Fruit fly (Drosophila melanogaster) whole organism, embryonic: ENCODE data around the gene CG4382.

Experiments used
- Adf1 ChIP-seq: fragments of 200-800 bp; sonication (Bioruptor generic); IDR thresholded peaks from 2 replicates; pipeline ENCODE4 v1.3.6; 2022; ENCODE audit warnings: missing biosample characterization, missing genetic modification characterization
- Atf6 ChIP-seq: fragments of 200-800 bp; sonication (Bioruptor generic); IDR thresholded peaks from 2 replicates; pipeline ENCODE4 v1.3.6; 2022; ENCODE audit warnings: missing biosample characterization, missing genetic modification characterization
- CG10267 ChIP-seq: fragments of 200-800 bp; sonication (Bioruptor generic); optimal IDR thresholded peaks from 2 replicates; lab custom pipeline; 2018; ENCODE audit warnings: missing biosample characterization, mild to moderate bottlenecking, missing genetic modification characterization, moderate library complexity
- CG10366 ChIP-seq: fragments of 200-800 bp; sonication (Bioruptor generic); IDR thresholded peaks from 2 replicates; pipeline ENCODE4 v1.3.6; 2022; ENCODE audit warnings: missing biosample characterization, missing genetic modification characterization
- CG10431 ChIP-seq: fragments of 200-800 bp; sonication (Bioruptor generic); optimal IDR thresholded peaks from 3 replicates; lab custom pipeline; 2018; ENCODE audit warnings: missing biosample characterization, mild to moderate bottlenecking, missing genetic modification characterization
- CG10959 ChIP-seq: fragments of 200-800 bp; sonication (Bioruptor generic); IDR thresholded peaks from 2 replicates; pipeline ENCODE4 v1.3.6; 2022; ENCODE audit warnings: missing biosample characterization, missing genetic modification characterization
- CG11398 ChIP-seq: fragments of 200-800 bp; sonication (Bioruptor generic); optimal IDR thresholded peaks from 2 replicates; lab custom pipeline; 2016; ENCODE audit warnings: missing biosample characterization, missing genetic modification characterization
- CG13287 ChIP-seq: fragments of 200-800 bp; sonication (Bioruptor generic); IDR thresholded peaks from 2 replicates; pipeline ENCODE4 v1.3.6; 2022; ENCODE audit warnings: missing biosample characterization, missing genetic modification characterization; ENCODE audit not compliant: partially characterized antibody
- CG13424 ChIP-seq: fragments of 200-800 bp; sonication (Bioruptor generic); optimal IDR thresholded peaks from 2 replicates; lab custom pipeline; 2019; ENCODE audit warnings: missing biosample characterization, mild to moderate bottlenecking, missing genetic modification characterization, moderate library complexity
- CG14050 ChIP-seq: fragments of 200-800 bp; sonication (Bioruptor generic); IDR thresholded peaks from 3 replicates; pipeline ENCODE4 v1.3.6; 2022; ENCODE audit warnings: missing biosample characterization, missing genetic modification characterization
- CG1647 ChIP-seq: fragments of 200-800 bp; sonication (Bioruptor generic); optimal IDR thresholded peaks from 3 replicates; lab custom pipeline; 2016; ENCODE audit warnings: missing biosample characterization, missing genetic modification characterization
- CG18599 ChIP-seq: fragments of 200-800 bp; sonication (Bioruptor generic); optimal IDR thresholded peaks from 3 replicates; lab custom pipeline; 2017; ENCODE audit warnings: missing biosample characterization, missing genetic modification characterization, mild to moderate bottlenecking, moderate library complexity, missing genetic modification reagents
- CG3838 ChIP-seq: fragments of 200-800 bp; sonication (Bioruptor generic); optimal IDR thresholded peaks from 3 replicates; lab custom pipeline; 2016; ENCODE audit warnings: missing biosample characterization, missing genetic modification characterization
- CG3847 ChIP-seq: fragments of 200-800 bp; sonication (Bioruptor generic); IDR thresholded peaks from 2 replicates; pipeline ENCODE4 v1.3.6; 2022; ENCODE audit warnings: missing biosample characterization, missing genetic modification characterization
- CG4360 ChIP-seq: fragments of 200-800 bp; sonication (Bioruptor generic); IDR thresholded peaks from 2 replicates; pipeline ENCODE4 v1.3.6; 2022; ENCODE audit warnings: missing biosample characterization, missing genetic modification characterization
- CG4820 ChIP-seq: fragments of 200-800 bp; sonication (Bioruptor generic); optimal IDR thresholded peaks from 3 replicates; lab custom pipeline; 2016; ENCODE audit warnings: missing biosample characterization, missing genetic modification characterization
- CG6175 ChIP-seq: fragments of 200-800 bp; sonication (Bioruptor generic); IDR thresholded peaks from 3 replicates; pipeline ENCODE4 v1.3.6; 2022; ENCODE audit warnings: missing biosample characterization, missing genetic modification characterization
- CG7987 ChIP-seq: fragments of 200-800 bp; sonication (Bioruptor generic); optimal IDR thresholded peaks from 2 replicates; lab custom pipeline; 2018; ENCODE audit warnings: missing biosample characterization, mild to moderate bottlenecking, missing genetic modification characterization, moderate library complexity
- CG8359 ChIP-seq: fragments of 200-800 bp; sonication (Bioruptor generic); optimal IDR thresholded peaks from 2 replicates; lab custom pipeline; 2017; ENCODE audit warnings: missing biosample characterization, mild to moderate bottlenecking, missing genetic modification characterization, borderline replicate concordance
- CoRest ChIP-seq: fragments of 200-800 bp; sonication (Bioruptor generic); optimal IDR thresholded peaks from 3 replicates; lab custom pipeline; 2018; ENCODE audit warnings: missing biosample characterization, mild to moderate bottlenecking, missing genetic modification characterization, moderate library complexity
- Dbx ChIP-seq: fragments of 200-800 bp; sonication (Bioruptor generic); IDR thresholded peaks from 3 replicates; pipeline ENCODE4 v1.3.6; 2022; ENCODE audit warnings: missing biosample characterization, missing genetic modification characterization
- Dp ChIP-seq: fragments of 200-800 bp; sonication (Bioruptor generic); optimal IDR thresholded peaks from 2 replicates; lab custom pipeline; 2018; ENCODE audit warnings: missing biosample characterization, mild to moderate bottlenecking, missing genetic modification characterization, moderate library complexity
- GATAe ChIP-seq: fragments of 200-800 bp; sonication (Bioruptor generic); conservative IDR thresholded peaks from 2 replicates; pipeline ENCODE4 v1.3.6; 2022; ENCODE audit warnings: missing biosample characterization, missing genetic modification characterization
- Gsc ChIP-seq: fragments of 200-800 bp; sonication (Bioruptor generic); IDR thresholded peaks from 2 replicates; pipeline ENCODE4 v1.3.6; 2022; ENCODE audit warnings: missing biosample characterization, missing genetic modification characterization
- HLHmδ ChIP-seq: fragments of 200-800 bp; sonication (Bioruptor generic); optimal IDR thresholded peaks from 2 replicates; lab custom pipeline; 2018; ENCODE audit warnings: missing biosample characterization, mild to moderate bottlenecking, missing genetic modification characterization, moderate library complexity
- MESR4 ChIP-seq: fragments of 200-800 bp; sonication (Bioruptor generic); optimal IDR thresholded peaks from 2 replicates; lab custom pipeline; 2018; ENCODE audit warnings: missing biosample characterization, mild to moderate bottlenecking, missing genetic modification characterization, moderate library complexity
- Mes4 ChIP-seq: fragments of 200-800 bp; sonication (Bioruptor generic); optimal IDR thresholded peaks from 2 replicates; lab custom pipeline; 2016; ENCODE audit warnings: missing biosample characterization, missing genetic modification characterization
- Mrtf ChIP-seq: fragments of 200-800 bp; sonication (Bioruptor generic); IDR thresholded peaks from 3 replicates; pipeline ENCODE4 v1.3.6; 2022; ENCODE audit warnings: missing biosample characterization, missing genetic modification characterization
- Sry-β ChIP-seq: fragments of 200-800 bp; sonication (Bioruptor generic); optimal IDR thresholded peaks from 2 replicates; lab custom pipeline; 2018; ENCODE audit warnings: missing biosample characterization, mild to moderate bottlenecking, missing genetic modification characterization, moderate library complexity
- Ssrp ChIP-seq: fragments of 200-800 bp; sonication (Bioruptor generic); optimal IDR thresholded peaks from 2 replicates; lab custom pipeline; 2018; ENCODE audit warnings: missing biosample characterization, mild to moderate bottlenecking, missing genetic modification characterization, moderate library complexity
- Taf1 ChIP-seq: fragments of 200-800 bp; sonication (Bioruptor generic); IDR thresholded peaks from 2 replicates; pipeline ENCODE4 v1.3.6; 2022; ENCODE audit warnings: missing biosample characterization, missing genetic modification characterization
- YL-1 ChIP-seq: fragments of 200-800 bp; sonication (Bioruptor generic); optimal IDR thresholded peaks from 3 replicates; lab custom pipeline; 2017; ENCODE audit warnings: missing biosample characterization, mild to moderate bottlenecking, missing genetic modification characterization
- ac ChIP-seq: fragments of 200-800 bp; sonication (Bioruptor generic); optimal IDR thresholded peaks from 3 replicates; lab custom pipeline; 2017; ENCODE audit warnings: missing biosample characterization, mild to moderate bottlenecking, missing genetic modification characterization
- ap ChIP-seq: fragments of 200-800 bp; sonication (Bioruptor generic); IDR thresholded peaks from 2 replicates; pipeline ENCODE4 v1.3.6; 2022; ENCODE audit warnings: missing biosample characterization, missing genetic modification characterization
- da ChIP-seq: fragments of 200-800 bp; sonication (Bioruptor generic); optimal IDR thresholded peaks from 2 replicates; lab custom pipeline; 2016; ENCODE audit warnings: missing biosample characterization, missing genetic modification characterization
- danr ChIP-seq: fragments of 200-800 bp; sonication (Bioruptor generic); IDR thresholded peaks from 2 replicates; pipeline ENCODE4 v1.3.6; 2022; ENCODE audit warnings: missing biosample characterization, missing genetic modification characterization
- esg ChIP-seq: fragments of 200-800 bp; sonication (Bioruptor generic); conservative IDR thresholded peaks from 2 replicates; pipeline ENCODE4 v1.3.6; 2022; ENCODE audit warnings: missing biosample characterization, missing genetic modification characterization
- gcm ChIP-seq: fragments of 200-800 bp; sonication (Bioruptor generic); optimal IDR thresholded peaks from 2 replicates; lab custom pipeline; 2019; ENCODE audit warnings: missing biosample characterization, mild to moderate bottlenecking, missing genetic modification characterization, moderate library complexity
- gcm2 ChIP-seq: fragments of 200-800 bp; sonication (Bioruptor generic); optimal IDR thresholded peaks from 2 replicates; lab custom pipeline; 2016; ENCODE audit warnings: missing biosample characterization, missing genetic modification characterization
- jigr1 ChIP-seq: fragments of 200-800 bp; sonication (Bioruptor generic); IDR thresholded peaks from 3 replicates; pipeline ENCODE4 v1.3.6; 2022; ENCODE audit warnings: missing biosample characterization, missing genetic modification characterization
- ranshi ChIP-seq: fragments of 200-800 bp; sonication (Bioruptor generic); IDR thresholded peaks from 2 replicates; pipeline ENCODE4 v1.3.6; 2022; ENCODE audit warnings: missing biosample characterization, missing genetic modification characterization
- slbo ChIP-seq: fragments of 200-800 bp; sonication (Bioruptor generic); IDR thresholded peaks from 2 replicates; pipeline ENCODE4 v1.3.6; 2022; ENCODE audit warnings: missing biosample characterization, missing genetic modification characterization
- slp2 ChIP-seq: fragments of 200-800 bp; sonication (Bioruptor generic); optimal IDR thresholded peaks from 2 replicates; lab custom pipeline; 2016; ENCODE audit warnings: missing biosample characterization, missing genetic modification characterization
- tin ChIP-seq: fragments of 200-800 bp; sonication (Bioruptor generic); optimal IDR thresholded peaks from 3 replicates; lab custom pipeline; 2016; ENCODE audit warnings: missing biosample characterization, missing genetic modification characterization
- tup ChIP-seq: fragments of 200-800 bp; sonication (Bioruptor generic); optimal IDR thresholded peaks from 2 replicates; lab custom pipeline; 2016; ENCODE audit warnings: missing biosample characterization, mild to moderate bottlenecking, missing genetic modification characterization, moderate library complexity
- zen2 ChIP-seq: fragments of 200-800 bp; sonication (Bioruptor generic); IDR thresholded peaks from 3 replicates; pipeline ENCODE4 v1.3.6; 2022; ENCODE audit warnings: missing biosample characterization, missing genetic modification characterization; ENCODE audit not compliant: partially characterized antibody

CG4382 gene

dm6 chr2L:9569588-9570434 lies 30.9 kb downstream of the CG4382 start (continued):
- TF ChIP-seq slp2 (GFP tag; lab: Kevin White, UChicago), result peak; percentile 80
- peak; percentile 95 for TF ChIP-seq Atf6 (GFP tag; lab: Robert Waterston, UW)
- TF ChIP-seq CG4820 (GFP tag; lab: Kevin White, UChicago), result peak; percentile 94
- TF ChIP-seq tin (GFP tag; lab: Kevin White, UChicago), result peak; percentile 94
- peak; percentile 98 for TF ChIP-seq CG18599 (GFP tag; lab: Kevin White, UChicago)
- peak; percentile 90 for TF ChIP-seq slbo (GFP tag; lab: Robert Waterston, UW)
- peak; percentile 81 for TF ChIP-seq CG10431 (GFP tag; lab: Kevin White, UChicago)
- peak; percentile 84 for TF ChIP-seq danr
- peak; percentile 86 for TF ChIP-seq ranshi (GFP tag; lab: Robert Waterston, UW)
- TF ChIP-seq CG14050, result peak; percentile 79
- TF ChIP-seq Gsc (GFP tag; lab: Robert Waterston, UW), result peak; percentile 66
- peak; percentile 82 for TF ChIP-seq ap (GFP tag; lab: Robert Waterston, UW)
- TF ChIP-seq Taf1, result peak; percentile 82
- TF ChIP-seq Sry-β (GFP tag; lab: Kevin White, UChicago), result peak; percentile 48
- no peak for TF ChIP-seq zen2 (GFP tag; lab: Robert Waterston, UW)
- TF ChIP-seq CG10366, result peak; percentile 85
- peak; percentile 85 for TF ChIP-seq esg (GFP tag; lab: Robert Waterston, UW)
- TF ChIP-seq CG13424 (tag; lab: Kevin White, UChicago), result peak; percentile 96
- TF ChIP-seq da, result peak; percentile 21
- peak; percentile 77 for TF ChIP-seq CG7987
- peak; percentile 94 for TF ChIP-seq CG3838 (GFP tag; lab: Kevin White, UChicago)
- peak; percentile 45; the same call in 1 of the 2 replicates for TF ChIP-seq Adf1 (GFP tag; lab: Robert Waterston, UW)
- TF ChIP-seq CG1647 (GFP tag; lab: Kevin White, UChicago), result peak; percentile 89
- no peak for TF ChIP-seq HLHmδ (GFP tag; lab: Kevin White, UChicago)
- TF ChIP-seq Dp (GFP tag; lab: Kevin White, UChicago), result peak; percentile 27
- peak; percentile 96 for TF ChIP-seq Ssrp (tag; lab: Kevin White, UChicago)

dm6 chr2L:9569131-9569530 lies 31.5 kb downstream of the CG4382 start:
- TF ChIP-seq CG4360 (GFP tag; lab: Robert Waterston, UW) (peak; percentile 92), CG11398 (GFP tag; lab: Kevin White, UChicago) (no peak), CG13287 (GFP tag; lab: Robert Waterston, UW) (no peak)
- TF ChIP-seq, all 482 proteins: peak for 1

dm6 chr2L:9568360-9569088 lies 32.1 kb downstream of the CG4382 start, which contains the start of gene brwl:
Gene brwl, plus strand, starts transcription at chr2L:9568890.
- TF ChIP-seq tup (peak; percentile 98), ac (peak; percentile 97), CG8359 (GFP tag; lab: Kevin White, UChicago) (peak; percentile 94), Dbx (GFP tag; lab: Robert Waterston, UW) (peak; percentile 98), CG10959 (peak; percentile 98), GATAe (GFP tag; lab: Robert Waterston, UW) (peak; percentile 94), CG6175 (GFP tag; lab: Robert Waterston, UW) (peak; percentile 94), Mrtf (GFP tag; lab: Robert Waterston, UW) (peak; percentile 98), CG3847 (GFP tag; lab: Robert Waterston, UW) (peak; percentile 98), gcm (GFP tag; lab: Kevin White, UChicago) (peak; percentile 100), jigr1 (GFP tag; lab: Robert Waterston, UW) (peak; percentile 98), Sry-β (GFP tag; lab: Kevin White, UChicago) (peak; percentile 71), CoRest (tag; lab: Kevin White, UChicago) (peak; percentile 99), CG10267 (tag; lab: Kevin White, UChicago) (peak; percentile 97), gcm2 (GFP tag; lab: Kevin White, UChicago) (peak; percentile 97), MESR4 (GFP tag; lab: Kevin White, UChicago) (peak; percentile 72), Mes4 (GFP tag; lab: Kevin White, UChicago) (peak; percentile 98), YL-1 (GFP tag; lab: Kevin White, UChicago) (peak; percentile 89)
